Worm (Caenorhabditis elegans): ENCODE measurements around the gene W09D10.4.

The W09D10.4 gene

DNA sequence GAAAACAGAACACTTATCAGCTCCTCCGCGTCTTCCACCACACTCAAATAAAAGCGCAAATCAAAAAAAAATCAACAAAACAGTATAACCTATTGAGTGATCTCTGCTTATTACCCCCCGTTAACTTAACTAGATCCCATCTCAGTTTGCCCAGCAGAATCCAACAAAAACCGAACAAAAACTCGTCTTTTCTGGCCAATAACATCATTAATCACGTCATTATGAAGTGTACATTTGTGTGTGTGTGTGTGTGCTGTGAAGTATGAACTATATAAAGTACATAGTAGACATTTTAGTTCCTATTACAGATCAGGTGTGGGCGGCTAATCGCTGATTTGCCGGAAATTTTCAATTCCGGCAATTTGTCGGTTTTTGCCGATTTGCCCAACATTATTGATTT lies 2.1 kb upstream of the W09D10.4 start:
- TF ChIP-seq ceh-31 (tag; optimal IDR thresholded peaks at IDR 0.05) (no peak), pros-1 (tag; optimal IDR thresholded peaks at IDR 0.05) (no peak), pha-2 (tag; optimal IDR thresholded peaks at IDR 0.05) (no peak), hlh-30 (tag; optimal IDR thresholded peaks at IDR 0.05; ENCODE audit: insufficient read depth) (no peak), nhr-232 (tag; optimal IDR thresholded peaks at IDR 0.05) (no peak), ceh-9 (tag; optimal IDR thresholded peaks at IDR 0.05) (no peak), dve-1 (tag; optimal IDR thresholded peaks at IDR 0.05) (no peak), unc-55 (GFP tag; optimal IDR thresholded peaks at IDR 0.05) (no peak), pax-1 (tag; optimal IDR thresholded peaks at IDR 0.05) (no peak), C08G9.2 (tag; optimal IDR thresholded peaks at IDR 0.05) (no peak), T23F11.4 (GFP tag; optimal IDR thresholded peaks at IDR 0.05) (no peak), ceh-30 (tag; optimal IDR thresholded peaks at IDR 0.05) (no peak)

- TF ChIP-seq ceh-18 (tag; optimal IDR thresholded peaks at IDR 0.05) (no peak), C08G9.2 (tag; optimal IDR thresholded peaks at IDR 0.05) (no peak), pqm-1 (tag; optimal IDR thresholded peaks at IDR 0.05) (no peak), unc-86 (tag; optimal IDR thresholded peaks at IDR 0.05) (no peak), ceh-34 (tag; optimal IDR thresholded peaks at IDR 0.05) (no peak), mec-3 (tag; optimal IDR thresholded peaks at IDR 0.05; ENCODE audit: borderline replicate concordance) (no peak), ttx-3 (tag; optimal IDR thresholded peaks at IDR 0.05) (no peak), ceh-48 (tag; optimal IDR thresholded peaks at IDR 0.05) (no peak), ceh-14 (tag; optimal IDR thresholded peaks at IDR 0.05) (no peak), dmd-4 (tag; optimal IDR thresholded peaks at IDR 0.05; ENCODE audit: borderline replicate concordance) (no peak), pros-1 (tag; optimal IDR thresholded peaks at IDR 0.05) (no peak), rnt-1 (tag; optimal IDR thresholded peaks at IDR 0.05) (no peak), F13H6.1 (tag; optimal IDR thresholded peaks at IDR 0.05) (no peak), tbx-7 (tag; optimal IDR thresholded peaks at IDR 0.05) (no peak), dve-1 (tag; optimal IDR thresholded peaks at IDR 0.05) (no peak), sox-4 (tag; optimal IDR thresholded peaks at IDR 0.05) (no peak)
These were observed 1.5 kb upstream of the W09D10.4 start for ce11 chrIII:10717479-10717878.

- TF ChIP-seq rnt-1 (tag; optimal IDR thresholded peaks at IDR 0.05), result no peak
- TF ChIP-seq ceh-30 (tag; optimal IDR thresholded peaks at IDR 0.05), result no peak
- TF ChIP-seq ceh-24 (tag; optimal IDR thresholded peaks at IDR 0.05), result no peak
These were observed 1.4 kb downstream of the W09D10.4 start for ce11 chrIII:10714541-10714940.

ce11 chrIII:10711192-10711673 lies 4.8 kb downstream of the W09D10.4 start, which contains the start of gene W09D10.5:
TSS of gene W09D10.5 (minus strand) at chrIII:10711536.
- TF ChIP-seq ceh-24 (tag; optimal IDR thresholded peaks at IDR 0.05) (no peak), lin-11 (tag; optimal IDR thresholded peaks at IDR 0.05) (no peak), unc-42 (tag; optimal IDR thresholded peaks at IDR 0.05) (no peak), F13H6.1 (tag; optimal IDR thresholded peaks at IDR 0.05) (no peak), hlh-13 (GFP tag; optimal IDR thresholded peaks at IDR 0.05) (no peak), unc-86 (tag; optimal IDR thresholded peaks at IDR 0.05) (no peak), fkh-10 (GFP tag; optimal IDR thresholded peaks at IDR 0.05) (no peak), pag-3 (tag; optimal IDR thresholded peaks at IDR 0.05; ENCODE audit: borderline replicate concordance) (no peak), hlh-15 (tag; optimal IDR thresholded peaks at IDR 0.05) (no peak)

DNA sequence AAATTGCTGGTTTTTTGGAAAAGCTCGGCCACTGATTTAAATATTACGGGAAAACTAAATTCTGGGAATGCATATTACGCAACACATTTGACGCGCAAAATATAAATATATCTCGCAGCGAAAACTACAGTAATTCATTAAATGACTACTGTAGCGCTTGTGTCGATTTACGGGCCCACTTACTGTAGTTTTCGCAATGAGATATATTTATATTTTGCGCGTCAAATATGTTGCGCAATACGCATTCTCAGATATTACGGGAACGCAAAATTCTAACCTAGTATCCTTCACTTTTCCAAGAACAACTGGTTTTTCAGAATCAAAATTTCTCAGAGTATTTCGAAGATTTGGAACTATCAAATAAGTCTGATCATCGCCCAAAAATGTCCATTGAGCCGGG lies 6.3 kb downstream of the W09D10.4 start:
- TF ChIP-seq ceh-18 (tag; optimal IDR thresholded peaks at IDR 0.05) (no peak), fax-1 (tag; optimal IDR thresholded peaks at IDR 0.05) (no peak), ttx-3 (tag; optimal IDR thresholded peaks at IDR 0.05) (no peak), ahr-1 (tag; optimal IDR thresholded peaks at IDR 0.05) (no peak), Y22D7AL.16 (tag; optimal IDR thresholded peaks at IDR 0.05) (no peak), hlh-15 (tag; optimal IDR thresholded peaks at IDR 0.05) (no peak), hlh-8 (tag; optimal IDR thresholded peaks at IDR 0.05) (no peak), ceh-9 (tag; optimal IDR thresholded peaks at IDR 0.05) (no peak), ref-2 (tag; optimal IDR thresholded peaks at IDR 0.05) (no peak), pha-4 (tag; optimal IDR thresholded peaks at IDR 0.05) (no peak)
